Fruit fly (Drosophila melanogaster) whole organism, larva: ENCODE results near the gene CG14355.
A peak's percentile ranks its signal among the peaks of the same experiment; 100 is the strongest.

Experiments
- noc ChIP-seq: fragments of 200-800 bp; sonication (Bioruptor generic); optimal IDR thresholded peaks from 3 replicates; lab custom pipeline; 2019; ENCODE audit warnings: missing biosample characterization, mild to moderate bottlenecking, missing genetic modification characterization, moderate library complexity

CG14355 gene

DNA sequence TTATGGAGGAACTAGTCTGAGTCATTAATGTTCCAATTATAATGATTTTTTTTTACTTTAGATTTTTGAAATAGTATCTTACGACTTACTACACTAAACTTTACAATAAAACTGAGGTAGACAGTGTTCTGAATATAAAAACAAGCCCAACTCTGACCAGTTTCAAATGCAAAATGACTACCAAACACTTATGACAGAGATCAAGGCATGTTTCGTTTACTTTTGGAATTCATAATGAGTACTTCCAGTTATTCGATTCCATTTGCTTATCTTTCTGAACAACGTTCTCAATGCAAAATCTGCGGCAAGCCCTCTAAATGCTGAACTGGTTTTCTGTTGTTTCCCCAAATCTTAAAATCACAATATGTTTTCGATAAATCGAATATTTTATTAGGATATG is at the start of gene CG14355:
Gene CG14355 (minus strand): TSS at position 101 of the 400 bp plus-strand sequence.
- no peak for TF ChIP-seq noc (tag; lab: Kevin White, UChicago)

DNA sequence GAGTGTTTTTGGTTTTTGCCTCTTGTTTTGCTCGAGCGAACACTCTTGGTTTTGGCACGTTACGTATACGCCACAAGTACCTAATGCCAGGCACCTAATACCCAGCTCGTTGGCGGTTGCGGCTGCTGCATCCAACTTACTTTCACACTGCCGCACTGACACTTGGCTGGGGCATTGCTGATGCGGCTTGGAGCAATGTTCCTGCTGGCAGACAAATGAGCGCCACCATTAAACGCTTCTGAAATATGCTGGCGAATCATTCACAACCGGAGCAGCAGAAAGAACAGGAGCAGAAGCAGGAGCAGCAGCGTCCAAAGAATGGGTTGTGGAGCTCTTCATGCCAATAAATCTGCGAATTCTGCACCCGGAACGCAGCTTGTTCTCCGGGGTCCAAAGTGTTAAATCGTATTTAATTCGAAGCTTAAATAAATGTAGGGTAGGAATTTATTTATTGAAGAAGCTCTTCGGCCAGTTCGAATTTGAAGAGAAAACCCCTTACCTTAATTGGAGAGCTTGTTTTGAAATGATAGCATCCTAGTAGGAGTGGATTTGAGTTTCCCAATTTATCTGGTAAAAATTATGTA is 10.5 kb upstream of the CG14355 start, which contains the start of gene CG3199:
Gene CG3199 (plus strand): TSS at position 534 of the 584 bp plus-strand sequence.
- TF ChIP-seq noc (tag; lab: Kevin White, UChicago), result no peak

DNA sequence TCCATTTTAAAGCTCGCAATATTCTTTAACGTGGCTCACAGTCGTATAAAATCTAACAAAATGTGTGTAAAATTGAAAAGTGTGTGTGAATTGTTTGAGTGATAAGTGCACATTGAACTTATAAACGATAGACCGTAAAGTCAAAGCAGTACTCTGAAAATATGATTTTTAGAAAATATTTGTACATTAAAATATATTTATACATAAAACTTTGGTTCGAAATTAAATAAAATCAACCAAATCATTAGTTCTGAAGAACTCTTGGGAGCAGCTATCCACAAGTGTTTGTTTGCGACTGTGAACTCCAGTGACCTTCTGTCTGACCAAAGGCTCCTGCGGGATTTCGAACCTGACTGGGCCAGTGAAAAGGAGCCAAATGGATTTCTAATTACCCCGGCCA is 8.4 kb upstream of the CG14355 start, which contains the start of gene CG31327:
Gene CG31327 (minus strand): TSS at position 101 of the 400 bp plus-strand sequence.
- no peak for TF ChIP-seq noc (tag; lab: Kevin White, UChicago)

DNA sequence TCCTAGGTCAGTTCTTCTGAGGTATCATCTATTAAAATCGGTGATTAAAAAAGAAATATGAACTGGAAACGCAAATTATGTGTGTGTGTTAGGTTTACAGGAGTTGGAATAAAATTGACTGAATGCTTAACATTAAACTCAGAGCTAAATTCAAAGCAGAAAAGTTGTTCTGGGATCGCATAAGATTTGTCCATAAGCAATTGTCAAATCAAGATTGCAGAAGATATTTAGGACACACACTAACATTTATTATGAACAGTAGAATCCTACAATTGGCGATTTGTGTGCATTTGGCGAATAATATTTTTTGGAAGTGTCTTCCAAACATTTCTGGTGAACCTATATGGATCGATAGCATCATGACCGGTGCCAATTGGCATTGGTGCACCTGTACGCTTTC is 5.6 kb upstream of the CG14355 start, which contains the start of gene CG31533:
Gene CG31533 (minus strand): TSS at position 101 of the 400 bp plus-strand sequence.
- no peak for TF ChIP-seq noc (tag; lab: Kevin White, UChicago)

DNA sequence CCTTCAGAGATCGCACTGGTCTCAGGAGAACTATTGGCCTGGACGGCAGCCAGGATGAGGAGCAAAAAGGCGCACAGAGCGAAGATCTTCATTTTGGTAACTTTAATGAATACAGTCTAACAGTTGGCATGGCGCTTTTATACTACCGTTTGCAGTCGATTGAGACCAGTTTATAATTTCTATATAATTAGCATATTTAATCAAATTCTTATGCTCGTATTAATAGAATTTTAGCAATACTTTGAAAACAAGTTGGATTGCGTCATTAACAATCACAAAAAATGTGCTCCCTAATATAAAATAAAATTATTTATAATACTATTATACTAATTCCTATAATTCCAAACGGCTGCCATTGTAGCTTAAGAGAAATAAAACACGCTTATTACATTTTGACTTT is 2.6 kb upstream of the CG14355 start, which contains the start of gene CG44215:
Gene CG44215 (minus strand): TSS at position 101 of the 400 bp plus-strand sequence.
- TF ChIP-seq noc (tag; lab: Kevin White, UChicago), result no peak

DNA sequence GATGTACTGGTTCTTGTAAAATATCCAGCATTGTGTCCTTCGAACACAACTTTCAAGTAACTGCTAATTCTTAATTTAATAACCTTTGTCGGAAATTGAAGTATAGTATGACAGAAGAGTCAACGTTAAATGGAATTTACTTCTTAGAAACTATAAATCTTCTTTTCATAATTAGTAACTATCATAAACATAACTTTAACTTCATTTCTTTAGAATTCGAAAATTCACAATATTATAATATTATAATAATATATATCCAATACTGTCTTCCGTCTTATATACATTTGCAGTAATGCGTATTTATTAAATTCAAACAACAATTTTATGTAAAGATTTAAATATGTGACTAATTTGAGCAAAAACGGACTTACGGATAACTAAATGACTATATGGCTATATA is 2.0 kb upstream of the CG14355 start, which contains the start of gene Recs1:
Gene Recs1 (minus strand): TSS at position 101 of the 400 bp plus-strand sequence.
- TF ChIP-seq noc (tag; lab: Kevin White, UChicago), result no peak

DNA sequence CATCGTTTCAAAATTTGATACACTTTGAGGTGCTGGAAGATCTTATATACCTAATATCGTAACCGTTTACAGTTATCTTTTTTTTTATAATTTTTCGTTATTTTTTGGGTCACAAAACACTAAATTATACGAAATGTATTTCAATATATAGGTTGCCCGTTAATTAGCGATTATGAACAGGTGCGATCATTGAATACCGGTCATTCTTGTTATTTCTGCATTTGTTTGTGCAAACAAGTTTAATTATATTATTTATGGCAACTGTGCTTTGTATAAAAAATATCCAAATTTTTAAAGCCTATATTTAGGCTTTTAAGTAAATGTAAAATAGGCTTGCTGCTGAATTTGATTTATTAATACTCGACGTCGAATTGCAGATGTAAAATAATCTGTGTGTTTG is 810 bp upstream of the CG14355 start, which contains the start of gene CG42500:
Gene CG42500 (minus strand): TSS at position 101 of the 400 bp plus-strand sequence.
- no peak for TF ChIP-seq noc (tag; lab: Kevin White, UChicago)

DNA sequence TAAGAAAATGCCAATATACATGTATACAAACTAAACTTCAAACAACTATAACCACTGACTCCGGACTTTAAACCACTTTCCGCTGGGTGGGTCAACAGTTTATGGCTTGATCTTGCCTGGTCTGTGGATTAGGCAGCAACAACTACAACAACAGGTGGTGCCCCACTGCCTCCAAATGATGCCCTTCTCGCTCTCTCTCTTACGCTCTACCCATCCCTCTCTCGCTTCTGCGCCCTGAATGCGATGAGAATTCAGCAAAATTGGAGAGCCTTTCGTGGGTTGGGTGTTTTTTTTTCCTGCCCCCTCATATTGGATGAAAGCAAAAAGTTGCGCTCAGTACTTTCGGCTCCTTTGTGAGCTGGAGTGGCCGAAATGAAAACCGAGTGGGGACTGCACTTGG is 10.8 kb downstream of the CG14355 start:
- no peak for TF ChIP-seq noc (tag; lab: Kevin White, UChicago)

DNA sequence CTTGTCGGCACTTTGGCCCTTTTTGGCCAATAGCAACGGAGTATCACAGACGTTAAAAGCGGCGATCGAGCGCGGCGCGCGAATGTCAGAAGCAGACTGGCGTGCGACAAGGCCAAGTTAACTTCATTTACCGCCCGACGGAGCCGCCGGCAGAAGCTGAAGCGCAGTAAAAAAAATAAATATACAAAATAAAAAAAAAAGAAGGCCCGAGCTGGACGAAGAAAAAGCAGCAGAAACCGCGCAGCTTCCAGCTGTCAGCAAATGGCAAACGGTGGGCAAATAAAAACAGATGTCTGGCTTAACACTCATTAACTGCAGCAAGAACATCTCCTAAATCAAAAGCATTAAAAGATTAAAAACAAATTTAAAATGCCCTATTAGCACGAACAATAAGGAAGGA is 19.8 kb downstream of the CG14355 start, which contains the start of gene CG14356:
Gene CG14356 (minus strand): TSS at position 101 of the 400 bp plus-strand sequence.
- no peak for TF ChIP-seq noc (tag; lab: Kevin White, UChicago)

DNA sequence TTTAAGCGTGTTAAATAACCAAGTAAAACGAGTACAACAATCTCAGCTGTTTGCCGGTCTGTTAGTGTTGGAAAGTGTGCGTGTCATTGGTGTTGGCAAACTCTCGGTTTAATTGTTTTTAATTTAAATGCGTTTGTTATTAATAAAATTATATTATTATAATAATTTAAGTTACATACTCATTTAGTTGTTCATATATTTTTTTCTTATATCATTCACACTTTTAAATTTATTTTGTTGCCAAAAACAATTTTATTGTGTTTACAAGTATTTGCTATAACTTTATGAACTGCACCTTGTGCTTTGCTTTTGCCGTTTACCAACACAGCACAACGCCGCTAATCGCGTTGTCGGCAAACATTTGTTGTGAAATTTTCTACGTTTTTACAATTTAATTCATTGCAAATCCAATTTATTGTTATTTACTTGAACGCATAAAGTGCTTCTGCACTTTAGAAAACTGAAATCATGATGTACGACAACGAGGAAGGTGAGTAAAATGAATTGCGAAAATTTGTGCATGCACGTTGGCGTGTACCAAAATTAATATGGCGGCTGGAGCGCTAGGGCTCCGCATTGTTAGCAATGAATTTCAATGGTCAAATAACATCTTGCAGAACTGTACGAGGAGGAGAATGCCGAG is 26.1 kb downstream of the CG14355 start, which contains the start of the genes 140up and Polr2B:
Gene 140up (minus strand): TSS at position 70 of the 643 bp plus-strand sequence.
Gene Polr2B (plus strand): TSS at position 313 of the 643 bp plus-strand sequence.
- TF ChIP-seq noc (tag; lab: Kevin White, UChicago), result peak; percentile 93

DNA sequence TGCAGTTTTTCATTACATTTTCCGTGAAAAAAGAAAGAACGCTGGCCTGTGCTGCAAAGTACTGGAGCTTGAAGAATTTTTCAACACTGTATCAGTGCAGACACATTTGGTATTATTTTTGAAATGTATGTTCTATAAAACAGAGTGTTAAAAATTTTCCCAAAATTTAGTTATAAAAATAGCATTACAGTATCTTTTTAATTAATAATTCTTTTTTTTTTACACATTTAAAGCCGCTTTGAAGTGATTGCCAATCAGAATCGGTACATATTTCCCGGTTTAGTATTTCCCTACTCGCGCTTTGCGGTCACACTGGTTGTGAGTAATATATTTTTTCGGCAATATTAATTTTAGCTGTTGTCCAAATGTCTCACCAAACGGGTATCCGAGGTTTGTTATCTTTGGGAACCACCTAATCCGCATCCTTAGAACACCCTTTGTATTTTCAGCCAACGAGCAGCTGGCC is 29.4 kb downstream of the CG14355 start, which contains the start of the genes Abi and twf:
Gene Abi (minus strand): TSS at position 74 of the 466 bp plus-strand sequence.
Gene twf (plus strand): TSS at position 308 of the 466 bp plus-strand sequence.
- no peak for TF ChIP-seq noc (tag; lab: Kevin White, UChicago)

DNA sequence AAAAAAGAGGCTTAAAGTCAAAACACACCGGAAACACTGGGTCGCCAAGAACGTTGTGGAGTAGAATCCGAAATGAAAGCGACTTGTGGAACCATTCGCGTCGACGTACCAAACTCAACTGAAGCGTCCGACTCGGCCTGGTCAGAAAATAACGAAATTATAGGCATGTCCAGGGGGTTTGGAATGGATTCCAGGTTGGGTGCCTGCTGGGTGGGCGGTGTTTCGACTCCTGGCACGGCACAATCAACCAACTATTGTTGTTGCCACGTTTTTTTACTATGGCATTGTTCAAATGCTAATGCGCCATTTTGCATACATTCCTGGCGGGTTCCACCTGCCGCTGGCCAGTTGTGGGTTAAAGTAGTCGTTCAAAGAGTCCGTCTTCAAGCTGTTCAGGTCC is 33.4 kb downstream of the CG14355 start, which contains the start of gene Kif19A:
Gene Kif19A (minus strand): TSS at position 101 of the 400 bp plus-strand sequence.
- no peak for TF ChIP-seq noc (tag; lab: Kevin White, UChicago)

DNA sequence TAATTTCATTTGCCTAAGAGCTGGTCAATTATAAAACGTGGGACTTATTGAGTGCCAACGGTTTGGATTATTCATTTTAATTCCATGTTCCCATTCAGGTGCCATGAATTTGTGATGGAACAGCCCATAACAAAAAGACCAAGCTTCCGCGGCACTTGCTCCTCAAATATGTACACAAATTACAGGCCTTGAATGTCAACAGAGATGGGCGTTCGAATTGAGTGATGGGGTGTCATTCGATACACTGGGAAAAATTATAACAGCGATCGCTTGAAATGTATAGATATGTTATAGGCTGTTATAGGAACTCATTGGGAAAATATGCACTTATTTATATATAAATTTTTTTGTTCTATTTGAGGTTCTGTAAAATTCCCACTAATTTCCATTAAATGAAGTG is 35.7 kb downstream of the CG14355 start:
- TF ChIP-seq noc (tag; lab: Kevin White, UChicago), result no peak

DNA sequence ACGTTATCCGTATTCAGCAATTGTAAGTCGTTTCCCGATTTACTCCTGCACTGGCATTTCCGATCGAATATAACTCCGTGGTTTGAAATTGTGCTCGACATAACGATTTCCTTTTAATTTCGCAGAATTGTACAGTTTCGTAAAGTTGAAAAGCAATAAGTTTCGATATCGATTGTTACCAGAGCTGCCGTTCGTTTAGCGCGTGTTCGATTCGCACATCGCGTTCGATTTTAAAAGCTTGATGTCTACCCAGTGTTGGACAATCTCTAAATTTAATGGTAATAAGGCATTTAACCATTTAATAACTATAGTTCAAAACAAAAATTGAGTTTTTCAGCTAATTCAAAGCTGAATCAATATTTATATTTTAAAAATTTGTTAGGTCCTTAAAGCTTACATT is 39.7 kb downstream of the CG14355 start, which contains the start of gene CG14357:
Gene CG14357 (minus strand): TSS at position 101 of the 400 bp plus-strand sequence.
- TF ChIP-seq noc (tag; lab: Kevin White, UChicago), result no peak

DNA sequence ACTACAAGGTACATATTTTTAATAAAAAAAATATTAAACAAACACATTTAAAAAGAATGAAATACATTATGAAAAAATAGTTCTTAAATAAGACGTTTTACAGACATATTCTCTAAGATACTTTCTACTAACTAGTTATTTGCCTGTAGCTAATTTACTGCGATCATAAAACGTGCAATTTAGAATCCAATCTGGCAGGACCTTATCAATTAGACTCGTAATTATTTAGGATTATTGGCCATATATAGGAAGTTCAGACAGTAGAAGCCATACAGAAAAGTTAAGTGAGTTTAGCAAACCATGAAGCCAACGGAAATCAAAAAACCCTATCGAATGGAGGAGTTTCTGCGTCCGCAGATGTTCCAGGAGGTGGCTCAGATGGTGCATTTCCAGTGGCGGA is 42.6 kb downstream of the CG14355 start, which contains the start of gene Or88a:
Gene Or88a (plus strand): TSS at position 301 of the 400 bp plus-strand sequence.
- TF ChIP-seq noc (tag; lab: Kevin White, UChicago), result no peak
